Worm (Caenorhabditis elegans) whole organism, late embryonic: ENCODE results near the gene clec-134.

Source experiments
- K02D7.2 ChIP-seq: sonication (generic microtip); optimal IDR thresholded peaks from 2 replicates; lab custom pipeline; 2017; ENCODE audit warnings: mild to moderate bottlenecking, missing genetic modification characterization, missing compliant biosample characterization
- K09A11.1 ChIP-seq: sonication (generic microtip); optimal IDR thresholded peaks from 2 replicates; lab custom pipeline; 2017; ENCODE audit warnings: antibody characterized with exemption, mild to moderate bottlenecking, missing genetic modification characterization, missing compliant biosample characterization; ENCODE audit not compliant: insufficient read depth
- Y22D7AL.16 ChIP-seq: sonication (generic microtip); optimal IDR thresholded peaks from 2 replicates; lab custom pipeline; 2016; ENCODE audit warnings: missing genetic modification characterization, missing compliant biosample characterization
- ahr-1 ChIP-seq: sonication (generic microtip); optimal IDR thresholded peaks from 2 replicates; lab custom pipeline; 2016; ENCODE audit warnings: missing genetic modification characterization, missing compliant biosample characterization
- ceh-22 ChIP-seq: sonication (generic microtip); optimal IDR thresholded peaks from 2 replicates; lab custom pipeline; 2017; ENCODE audit warnings: missing biosample characterization, missing genetic modification characterization
- ceh-30 ChIP-seq: fragments of 150-350 bp; optimal IDR thresholded peaks from 2 replicates; lab custom pipeline; 2014; ENCODE audit warnings: missing biosample characterization, missing genetic modification characterization
- ceh-31 ChIP-seq: sonication (generic microtip); optimal IDR thresholded peaks from 2 replicates; lab custom pipeline; 2016; ENCODE audit warnings: missing genetic modification characterization, missing compliant biosample characterization
- ceh-34 ChIP-seq: sonication (generic microtip); optimal IDR thresholded peaks from 2 replicates; lab custom pipeline; 2016; ENCODE audit warnings: mild to moderate bottlenecking, missing genetic modification characterization, missing compliant biosample characterization
- ceh-45 ChIP-seq: fragments of 200-800 bp; sonication (Bioruptor generic); IDR thresholded peaks from 2 replicates; pipeline ENCODE4 v1.3.6; 2022; ENCODE audit warnings: missing genetic modification reagents, missing genetic modification characterization, missing compliant biosample characterization
- ceh-48 ChIP-seq: sonication (generic microtip); optimal IDR thresholded peaks from 2 replicates; lab custom pipeline; 2016; ENCODE audit warnings: missing genetic modification characterization, inconsistent platforms, missing compliant biosample characterization
- ceh-9 ChIP-seq: sonication (generic microtip); optimal IDR thresholded peaks from 2 replicates; lab custom pipeline; 2016; ENCODE audit warnings: mild to moderate bottlenecking, missing genetic modification characterization, inconsistent platforms, missing compliant biosample characterization
- dmd-4 ChIP-seq: sonication (generic microtip); optimal IDR thresholded peaks from 2 replicates; lab custom pipeline; 2016; ENCODE audit warnings: borderline replicate concordance, missing genetic modification characterization, missing compliant biosample characterization
- dve-1 ChIP-seq: sonication (generic microtip); optimal IDR thresholded peaks from 2 replicates; lab custom pipeline; 2017; ENCODE audit warnings: antibody characterized with exemption, mild to moderate bottlenecking, missing genetic modification characterization, missing compliant biosample characterization
- elt-4 ChIP-seq: sonication (generic microtip); optimal IDR thresholded peaks from 2 replicates; lab custom pipeline; 2016; ENCODE audit warnings: missing genetic modification characterization, missing compliant biosample characterization
- fkh-10 ChIP-seq: fragments of 150-350 bp; optimal IDR thresholded peaks from 2 replicates; lab custom pipeline; 2014; ENCODE audit warnings: missing biosample characterization, missing genetic modification reagents, missing genetic modification characterization
- fkh-6 ChIP-seq: sonication (generic microtip); optimal IDR thresholded peaks from 2 replicates; lab custom pipeline; 2016; ENCODE audit warnings: missing genetic modification characterization, missing compliant biosample characterization
- gmeb-2 ChIP-seq: sonication (generic microtip); optimal IDR thresholded peaks from 2 replicates; lab custom pipeline; 2016; ENCODE audit warnings: missing genetic modification characterization, inconsistent platforms, missing compliant biosample characterization
- hlh-15 ChIP-seq: sonication (generic microtip); optimal IDR thresholded peaks from 2 replicates; lab custom pipeline; 2016; ENCODE audit warnings: missing genetic modification characterization, missing compliant biosample characterization
- hlh-30 ChIP-seq: sonication (generic microtip); optimal IDR thresholded peaks from 2 replicates; lab custom pipeline; 2017; ENCODE audit warnings: antibody characterized with exemption, missing genetic modification characterization, missing compliant biosample characterization; ENCODE audit not compliant: insufficient read depth
- hlh-6 ChIP-seq: sonication (generic microtip); optimal IDR thresholded peaks from 2 replicates; lab custom pipeline; 2016; ENCODE audit warnings: missing genotype, missing genetic modification characterization, missing compliant biosample characterization
- hlh-8 ChIP-seq: sonication (generic microtip); optimal IDR thresholded peaks from 2 replicates; lab custom pipeline; 2016; ENCODE audit warnings: missing genotype, missing genetic modification characterization, missing compliant biosample characterization
- nfya-1 ChIP-seq: sonication (generic microtip); optimal IDR thresholded peaks from 2 replicates; lab custom pipeline; 2017; ENCODE audit warnings: missing genetic modification characterization, mild to moderate bottlenecking, missing compliant biosample characterization, antibody characterized with exemption, moderate library complexity
- nhr-11 ChIP-seq: fragments of 150-350 bp; optimal IDR thresholded peaks from 2 replicates; lab custom pipeline; 2014; ENCODE audit warnings: missing biosample characterization, missing genetic modification characterization
- npax-4 ChIP-seq: sonication (generic microtip); optimal IDR thresholded peaks from 2 replicates; lab custom pipeline; 2016; ENCODE audit warnings: missing genetic modification characterization, missing compliant biosample characterization
- odd-2 ChIP-seq: sonication (generic microtip); optimal IDR thresholded peaks from 2 replicates; lab custom pipeline; 2017; ENCODE audit warnings: antibody characterized with exemption, mild to moderate bottlenecking, missing genetic modification characterization, missing compliant biosample characterization
- pat-9 ChIP-seq: fragments of 200-800 bp; sonication (Bioruptor generic); optimal IDR thresholded peaks from 2 replicates; lab custom pipeline; 2018; ENCODE audit warnings: mild to moderate bottlenecking, missing genetic modification characterization, moderate library complexity, missing compliant biosample characterization
- pha-2 ChIP-seq: sonication (generic microtip); optimal IDR thresholded peaks from 2 replicates; lab custom pipeline; 2017; ENCODE audit warnings: mild to moderate bottlenecking, missing genetic modification characterization, missing compliant biosample characterization
- pros-1 ChIP-seq: fragments of 150-350 bp; optimal IDR thresholded peaks from 2 replicates; lab custom pipeline; 2014; ENCODE audit warnings: missing biosample characterization, missing genetic modification reagents, missing genetic modification characterization
- rnt-1 ChIP-seq: sonication (generic microtip); optimal IDR thresholded peaks from 2 replicates; lab custom pipeline; 2016; ENCODE audit warnings: missing genetic modification characterization, missing compliant biosample characterization
- sdc-2 ChIP-seq: sonication (generic microtip); optimal IDR thresholded peaks from 2 replicates; lab custom pipeline; 2016; ENCODE audit warnings: missing genotype, missing genetic modification characterization, missing compliant biosample characterization
- sox-2 ChIP-seq: fragments of 200-800 bp; sonication (Bioruptor generic); IDR thresholded peaks from 2 replicates; pipeline ENCODE4 v1.3.6; 2022; ENCODE audit warnings: missing genetic modification reagents, missing genetic modification characterization, missing compliant biosample characterization
- sox-4 ChIP-seq: sonication (generic microtip); optimal IDR thresholded peaks from 2 replicates; lab custom pipeline; 2017; ENCODE audit warnings: mild to moderate bottlenecking, missing genetic modification characterization, inconsistent platforms, missing compliant biosample characterization
- syd-9 ChIP-seq: sonication (generic microtip); optimal IDR thresholded peaks from 2 replicates; lab custom pipeline; 2016; ENCODE audit warnings: mild to moderate bottlenecking, missing genetic modification characterization, moderate library complexity, missing compliant biosample characterization
- tbx-2 ChIP-seq: sonication (generic microtip); optimal IDR thresholded peaks from 2 replicates; lab custom pipeline; 2016; ENCODE audit warnings: missing genetic modification characterization, missing compliant biosample characterization
- tbx-7 ChIP-seq: sonication (generic microtip); optimal IDR thresholded peaks from 2 replicates; lab custom pipeline; 2016; ENCODE audit warnings: missing genotype, missing genetic modification characterization, missing compliant biosample characterization
- ttx-3 ChIP-seq: sonication (generic microtip); optimal IDR thresholded peaks from 2 replicates; lab custom pipeline; 2016; ENCODE audit warnings: missing genetic modification reagents, missing genetic modification characterization, missing compliant biosample characterization
- unc-42 ChIP-seq: sonication (generic microtip); optimal IDR thresholded peaks from 2 replicates; lab custom pipeline; 2016; ENCODE audit warnings: missing genotype, missing genetic modification characterization, missing compliant biosample characterization
- unc-86 ChIP-seq: sonication (generic microtip); optimal IDR thresholded peaks from 2 replicates; lab custom pipeline; 2016; ENCODE audit warnings: missing genetic modification characterization, missing compliant biosample characterization
- zip-5 ChIP-seq: sonication (generic microtip); optimal IDR thresholded peaks from 2 replicates; lab custom pipeline; 2016; ENCODE audit warnings: missing genetic modification characterization, missing compliant biosample characterization

Gene clec-134

ce11 chrII:3569118-3569517 lies 10.7 kb upstream of the clec-134 start, which contains the start of gene clec-127:
TSS of gene clec-127 (minus strand) at chrII:3569218.
- TF ChIP-seq tbx-2 (tag; lab: Kevin White, UChicago), result no peak
- TF ChIP-seq npax-4 (tag; lab: Kevin White, UChicago), result no peak
- no peak for TF ChIP-seq hlh-6 (tag; lab: Kevin White, UChicago)
- no peak for TF ChIP-seq zip-5
- no peak for TF ChIP-seq ceh-31
- no peak for TF ChIP-seq sox-2
- no peak for TF ChIP-seq fkh-10 (GFP tag; lab: Kevin White, UChicago)
- TF ChIP-seq gmeb-2 (tag; lab: Kevin White, UChicago), result no peak
- TF ChIP-seq ceh-34 (tag; lab: Kevin White, UChicago), result no peak
- TF ChIP-seq elt-4 (tag; lab: Kevin White, UChicago), result no peak
- no peak for TF ChIP-seq dve-1 (tag; lab: Kevin White, UChicago)
- no peak for TF ChIP-seq sox-4 (tag; lab: Kevin White, UChicago)
- no peak for TF ChIP-seq sdc-2 (tag; lab: Kevin White, UChicago)
- TF ChIP-seq tbx-7 (tag; lab: Kevin White, UChicago), result no peak
- TF ChIP-seq rnt-1, result no peak
- no peak for TF ChIP-seq K09A11.1
- TF ChIP-seq hlh-30 (tag; lab: Kevin White, UChicago), result no peak
- TF ChIP-seq, all 69 proteins: peak for 0

- TF ChIP-seq unc-86 (tag; lab: Kevin White, UChicago), result no peak
- no peak for TF ChIP-seq nhr-11
Observed at ce11 chrII:3570927-3571538, 8.8 kb upstream of the clec-134 start, which contains the start of the genes clec-128 and clec-129. TSS of gene clec-128 (minus strand) at chrII:3571027. TSS of gene clec-129 (plus strand) at chrII:3571488.

- TF ChIP-seq nhr-11, result no peak
- TF ChIP-seq, all 69 proteins: peak for 0
Observed at ce11 chrII:3573255-3573654, 6.6 kb upstream of the clec-134 start, which contains the start of gene clec-130. TSS of gene clec-130 (plus strand) at chrII:3573555.

- TF ChIP-seq unc-42 (tag; lab: Kevin White, UChicago) (no peak), ceh-30 (tag; lab: Kevin White, UChicago) (no peak), ceh-48 (no peak), ttx-3 (no peak), tbx-7 (tag; lab: Kevin White, UChicago) (no peak), ceh-9 (tag; lab: Kevin White, UChicago) (no peak), hlh-6 (tag; lab: Kevin White, UChicago) (no peak), ceh-34 (tag; lab: Kevin White, UChicago) (no peak), ceh-45 (GFP tag; lab: Robert Waterston, UW) (no peak), odd-2 (no peak), gmeb-2 (tag; lab: Kevin White, UChicago) (no peak), Y22D7AL.16 (no peak)
Observed at ce11 chrII:3576742-3577141, 3.1 kb upstream of the clec-134 start, which contains the start of gene clec-132. TSS of gene clec-132 (plus strand) at chrII:3577042.

- TF ChIP-seq nfya-1 (tag; lab: Kevin White, UChicago) (no peak), K02D7.2 (no peak), zip-5 (no peak), dmd-4 (no peak), hlh-15 (tag; lab: Kevin White, UChicago) (no peak), pros-1 (no peak), unc-86 (tag; lab: Kevin White, UChicago) (no peak), hlh-8 (tag; lab: Kevin White, UChicago) (no peak), sox-2 (no peak), elt-4 (tag; lab: Kevin White, UChicago) (no peak), ceh-22 (no peak), gmeb-2 (tag; lab: Kevin White, UChicago) (no peak), tbx-2 (tag; lab: Kevin White, UChicago) (no peak), pat-9 (no peak), fkh-6 (no peak), ceh-45 (GFP tag; lab: Robert Waterston, UW) (no peak), ahr-1 (tag; lab: Kevin White, UChicago) (no peak), pha-2 (tag; lab: Kevin White, UChicago) (no peak), syd-9 (tag; lab: Kevin White, UChicago) (no peak)
- TF ChIP-seq, all 69 proteins: peak for 0
Observed at ce11 chrII:3578121-3578520, 1.7 kb upstream of the clec-134 start, which contains the start of gene clec-133. TSS of gene clec-133 (plus strand) at chrII:3578421.
